Fruit fly (Drosophila melanogaster) Kc167 (cell line): ENCODE measurements around the gene TwdlF.

Experiments
- Myc ChIP-seq: fragments of >200 bp; optimal IDR thresholded peaks from 2 replicates; lab custom pipeline; 2017; ENCODE audit warnings: missing external identifiers
- Sin3A ChIP-seq: fragments of >200 bp; optimal IDR thresholded peaks from 2 replicates; lab custom pipeline; 2018; ENCODE audit warnings: missing external identifiers
- psq ChIP-seq: fragments of >200 bp; optimal IDR thresholded peaks from 2 replicates; lab custom pipeline; 2017; ENCODE audit warnings: missing external identifiers

DNA sequence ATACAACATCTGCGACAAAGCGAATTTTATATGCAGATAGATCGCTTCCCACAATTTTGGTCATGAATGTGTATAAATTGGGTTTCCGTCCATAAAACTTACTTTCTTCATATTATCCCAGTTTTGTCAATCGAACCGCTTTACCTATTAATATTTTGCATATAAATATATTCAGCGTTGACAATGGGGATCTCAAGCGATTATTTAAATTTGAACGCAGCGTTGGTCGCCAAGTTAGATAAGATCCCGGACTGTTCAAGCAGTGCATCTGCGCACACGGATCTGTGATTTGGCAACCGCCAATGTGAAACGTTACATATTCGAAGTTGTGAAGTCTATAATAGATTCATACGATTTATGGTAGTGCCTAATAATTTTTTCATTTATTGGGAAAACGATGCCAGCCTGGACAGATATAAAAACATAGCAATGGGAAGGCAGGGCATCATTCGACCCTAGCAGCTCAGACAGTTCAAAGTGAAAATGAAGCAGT, at the start of gene TwdlF:
- TF ChIP-seq Myc (lab: Kevin White, UChicago) = no peak
- TF ChIP-seq psq = no peak
- TF ChIP-seq Sin3A (lab: Kevin White, UChicago) = no peak
